Worm (Caenorhabditis elegans) whole organism, L4/young adult: ENCODE results near the gene C05G5.5.

Experiments used
- W03F9.2 ChIP-seq: fragments of 150-350 bp; optimal IDR thresholded peaks from 2 replicates; lab custom pipeline; 2014; ENCODE audit warnings: missing biosample characterization, missing genetic modification characterization
- dao-5 ChIP-seq: sonication (generic microtip); optimal IDR thresholded peaks from 2 replicates; lab custom pipeline; 2016; ENCODE audit warnings: missing genotype, missing genetic modification characterization, moderate library complexity, missing compliant biosample characterization
- him-1 ChIP-seq: sonication (generic microtip); optimal IDR thresholded peaks from 2 replicates; lab custom pipeline; 2016; ENCODE audit warnings: missing genotype, missing genetic modification reagents, missing genetic modification characterization, missing compliant biosample characterization

ce11 chrX:14756606-14757005, 4.3 kb downstream of the C05G5.5 start:
- TF ChIP-seq W03F9.2 (tag; lab: Kevin White, UChicago): no peak
- TF ChIP-seq him-1: no peak
- TF ChIP-seq dao-5: no peak
